Worm (Caenorhabditis elegans) whole organism, L2 larva: ENCODE data around the gene H03A11.2.

Experiments
- C34F6.9 ChIP-seq: fragments of 150-350 bp; optimal IDR thresholded peaks from 2 replicates; lab custom pipeline; 2014; ENCODE audit warnings: missing biosample characterization, missing genetic modification characterization
- F13H6.1 ChIP-seq: sonication (generic microtip); optimal IDR thresholded peaks from 2 replicates; lab custom pipeline; 2016; ENCODE audit warnings: missing genetic modification characterization, missing compliant biosample characterization
- R02D3.7 ChIP-seq: fragments of 150-350 bp; optimal IDR thresholded peaks from 2 replicates; lab custom pipeline; 2014; ENCODE audit warnings: missing biosample characterization, missing genetic modification characterization
- Y55F3AM.14 ChIP-seq: fragments of 200-800 bp; sonication (Bioruptor generic); optimal IDR thresholded peaks from 2 replicates; lab custom pipeline; 2018; ENCODE audit warnings: mild to moderate bottlenecking, missing genetic modification characterization, missing compliant biosample characterization
- ZK546.5 ChIP-seq: sonication (generic microtip); optimal IDR thresholded peaks from 2 replicates; lab custom pipeline; 2017; ENCODE audit warnings: missing biosample characterization, missing genetic modification characterization
- alr-1 ChIP-seq: fragments of 150-350 bp; optimal IDR thresholded peaks from 2 replicates; lab custom pipeline; 2014; ENCODE audit warnings: missing biosample characterization, missing genetic modification characterization
- aly-2 ChIP-seq: fragments of 150-350 bp; optimal IDR thresholded peaks from 2 replicates; lab custom pipeline; 2014; ENCODE audit warnings: missing biosample characterization, missing genetic modification characterization
- ama-1 ChIP-seq: fragments of 150-350 bp; optimal IDR thresholded peaks from 2 replicates; lab custom pipeline; 2018; ENCODE audit warnings: inconsistent platforms
- blmp-1 ChIP-seq: sonication (generic microtip); optimal IDR thresholded peaks from 2 replicates; lab custom pipeline; 2017; ENCODE audit warnings: missing genetic modification characterization, mild to moderate bottlenecking, missing compliant biosample characterization, antibody characterized with exemption, moderate library complexity; ENCODE audit not compliant: insufficient read depth
- ceh-16 ChIP-seq: fragments of 150-350 bp; optimal IDR thresholded peaks from 2 replicates; lab custom pipeline; 2014; ENCODE audit warnings: missing biosample characterization, missing genetic modification characterization
- ceh-82 ChIP-seq: fragments of 150-350 bp; optimal IDR thresholded peaks from 2 replicates; lab custom pipeline; 2014; ENCODE audit warnings: missing biosample characterization, missing genetic modification characterization
- crh-2 ChIP-seq: sonication (generic microtip); optimal IDR thresholded peaks from 2 replicates; lab custom pipeline; 2017; ENCODE audit warnings: missing biosample characterization, missing genetic modification characterization
- dmd-4 ChIP-seq: sonication (generic microtip); optimal IDR thresholded peaks from 2 replicates; lab custom pipeline; 2017; ENCODE audit warnings: missing biosample characterization, missing genetic modification characterization
- egl-27 ChIP-seq: sonication (generic microtip); optimal IDR thresholded peaks from 3 replicates; lab custom pipeline; 2017; ENCODE audit warnings: missing biosample characterization, missing genetic modification reagents, missing genetic modification characterization
- elt-1 ChIP-seq: fragments of 150-350 bp; optimal IDR thresholded peaks from 2 replicates; lab custom pipeline; 2014; ENCODE audit warnings: missing biosample characterization, missing genetic modification characterization
- elt-3 ChIP-seq: sonication (generic microtip); optimal IDR thresholded peaks from 2 replicates; lab custom pipeline; 2017; ENCODE audit warnings: missing biosample characterization, missing genetic modification characterization
- fos-1 ChIP-seq: fragments of 150-350 bp; optimal IDR thresholded peaks from 2 replicates; lab custom pipeline; 2014; ENCODE audit warnings: missing biosample characterization, missing genetic modification characterization
- gmeb-1 ChIP-seq: fragments of 150-350 bp; optimal IDR thresholded peaks from 2 replicates; lab custom pipeline; 2014; ENCODE audit warnings: missing biosample characterization, missing genetic modification characterization
- lin-13 ChIP-seq: fragments of 150-350 bp; optimal IDR thresholded peaks from 2 replicates; lab custom pipeline; 2014; ENCODE audit warnings: missing biosample characterization, missing genetic modification reagents, missing genetic modification characterization
- lin-39 ChIP-seq: fragments of 150-350 bp; optimal IDR thresholded peaks from 2 replicates; lab custom pipeline; 2014; ENCODE audit warnings: missing biosample characterization, missing genetic modification reagents, missing genetic modification characterization
- lsy-2 ChIP-seq, 2 experiments: fragments of 150-350 bp in 1 of 2; sonication (generic microtip) in 1 of 2; optimal IDR thresholded peaks; 2 replicates each; lab custom pipeline; 2014 to 2017; ENCODE audit warnings: missing biosample characterization in 2 of 2, missing genetic modification characterization in 2 of 2
- mbf-1 ChIP-seq: sonication (generic microtip); optimal IDR thresholded peaks from 2 replicates; lab custom pipeline; 2017; ENCODE audit warnings: missing biosample characterization, missing genetic modification characterization
- nhr-10 ChIP-seq: sonication (generic microtip); optimal IDR thresholded peaks from 2 replicates; lab custom pipeline; 2017; ENCODE audit warnings: missing biosample characterization, missing genetic modification characterization
- nhr-11 ChIP-seq: fragments of 150-350 bp; optimal IDR thresholded peaks from 2 replicates; lab custom pipeline; 2014; ENCODE audit warnings: missing biosample characterization, missing genetic modification characterization
- nhr-129 ChIP-seq: fragments of 150-350 bp; optimal IDR thresholded peaks from 2 replicates; lab custom pipeline; 2014; ENCODE audit warnings: missing biosample characterization, missing genetic modification characterization
- nhr-21 ChIP-seq: fragments of 150-350 bp; optimal IDR thresholded peaks from 2 replicates; lab custom pipeline; 2014; ENCODE audit warnings: missing biosample characterization, missing genetic modification characterization
- nhr-237 ChIP-seq: fragments of 150-350 bp; optimal IDR thresholded peaks from 2 replicates; lab custom pipeline; 2014; ENCODE audit warnings: missing biosample characterization, missing genetic modification characterization
- nhr-25 ChIP-seq: fragments of 150-350 bp; sonication (generic microtip); optimal IDR thresholded peaks from 3 replicates; lab custom pipeline; 2014; ENCODE audit warnings: missing biosample characterization, missing genetic modification characterization
- nhr-6 ChIP-seq: fragments of 150-350 bp; optimal IDR thresholded peaks from 2 replicates; lab custom pipeline; 2014; ENCODE audit warnings: missing biosample characterization, missing genetic modification characterization
- nhr-77 ChIP-seq: fragments of 150-350 bp; optimal IDR thresholded peaks from 2 replicates; lab custom pipeline; 2014; ENCODE audit warnings: missing biosample characterization, missing genetic modification characterization
- peb-1 ChIP-seq: fragments of 150-350 bp; optimal IDR thresholded peaks from 2 replicates; lab custom pipeline; 2014; ENCODE audit warnings: missing biosample characterization, missing genetic modification characterization
- sem-4 ChIP-seq: fragments of 150-350 bp; optimal IDR thresholded peaks from 2 replicates; lab custom pipeline; 2014; ENCODE audit warnings: missing biosample characterization, missing genetic modification reagents, missing genetic modification characterization
- skn-1 ChIP-seq: sonication (generic microtip); optimal IDR thresholded peaks from 2 replicates; lab custom pipeline; 2017; ENCODE audit warnings: missing biosample characterization, missing genetic modification characterization
- sma-3 ChIP-seq: sonication (generic microtip); optimal IDR thresholded peaks from 2 replicates; lab custom pipeline; 2016; ENCODE audit warnings: missing genetic modification reagents, missing genetic modification characterization, missing compliant biosample characterization
- sma-9 ChIP-seq, 2 experiments: fragments of 150-350 bp in 1 of 2; sonication (generic microtip) in 1 of 2; optimal IDR thresholded peaks; 2 replicates each; lab custom pipeline; 2014 to 2016; ENCODE audit warnings: missing genetic modification characterization in 2 of 2, mild to moderate bottlenecking in 1 of 2, missing biosample characterization in 1 of 2, missing compliant biosample characterization in 1 of 2, missing genetic modification reagents in 1 of 2, moderate library complexity in 1 of 2
- snpc-4 ChIP-seq: fragments of 150-350 bp; optimal IDR thresholded peaks from 2 replicates; lab custom pipeline; 2014; ENCODE audit warnings: missing biosample characterization, missing genetic modification characterization
- unc-39 ChIP-seq: fragments of 150-350 bp; optimal IDR thresholded peaks from 2 replicates; lab custom pipeline; 2014; ENCODE audit warnings: missing biosample characterization, missing genetic modification characterization
- unc-55 ChIP-seq: fragments of 150-350 bp; sonication (generic microtip); optimal IDR thresholded peaks from 3 replicates; lab custom pipeline; 2014; ENCODE audit warnings: missing biosample characterization, missing genetic modification reagents, missing genetic modification characterization
- unc-62 ChIP-seq: fragments of 150-350 bp; optimal IDR thresholded peaks from 2 replicates; lab custom pipeline; 2014; ENCODE audit warnings: missing biosample characterization, missing genetic modification reagents, missing genetic modification characterization
- ztf-1 ChIP-seq: fragments of 200-800 bp; sonication (Bioruptor generic); conservative IDR thresholded peaks from 2 replicates; pipeline ENCODE4 v1.3.6; 2022; ENCODE audit warnings: missing genetic modification characterization, missing compliant biosample characterization
- ztf-4 ChIP-seq: fragments of 150-350 bp; optimal IDR thresholded peaks from 2 replicates; lab custom pipeline; 2014; ENCODE audit warnings: missing biosample characterization, missing genetic modification characterization

Gene H03A11.2

ce11 chrX:15221865-15222551 is 8.4 kb downstream of the H03A11.2 start:
- TF ChIP-seq nhr-11 (tag; lab: Kevin White, UChicago) (no peak), ceh-16 (tag; lab: Kevin White, UChicago) (no peak), sma-3 (GFP tag; lab: Kevin White, UChicago) (no peak), fos-1 (tag; lab: Kevin White, UChicago) (peak; percentile 41), mbf-1 (no peak), nhr-25 (no peak), ama-1 (no peak), F13H6.1 (tag; lab: Kevin White, UChicago) (peak; percentile 23), lin-39 (tag; lab: Kevin White, UChicago) (no peak), nhr-129 (peak; percentile 14), gmeb-1 (no peak), dmd-4 (tag; lab: Kevin White, UChicago) (no peak), snpc-4 (tag; lab: Kevin White, UChicago) (no peak), nhr-6 (tag; lab: Kevin White, UChicago) (no peak), Y55F3AM.14 (GFP tag; lab: Kevin White, UChicago) (no peak), nhr-10 (tag; lab: Kevin White, UChicago) (no peak), egl-27 (no peak)

DNA sequence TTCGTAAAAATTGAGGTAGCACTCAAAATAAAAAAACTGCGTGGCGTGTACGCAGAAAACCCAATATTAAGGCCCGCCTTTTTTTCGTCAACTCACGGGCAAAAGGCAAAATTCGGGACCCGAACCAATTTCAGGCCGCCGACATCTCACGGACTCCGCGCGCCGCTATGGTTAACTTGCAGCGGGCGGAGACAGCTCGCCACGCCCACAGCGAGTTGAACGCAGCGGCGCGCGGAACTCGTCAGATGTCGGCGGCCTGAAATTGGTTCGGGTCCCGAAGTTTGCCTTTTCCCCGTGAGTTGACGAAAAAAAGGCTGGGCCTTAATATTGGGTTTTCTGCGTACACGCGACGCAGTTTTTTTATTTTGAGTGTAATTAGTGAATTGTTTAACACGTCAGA is 9.3 kb downstream of the H03A11.2 start:
- TF ChIP-seq skn-1, result no peak
- TF ChIP-seq blmp-1, result no peak
- no peak for TF ChIP-seq Y55F3AM.14 (GFP tag; lab: Kevin White, UChicago)

ce11 chrX:15215272-15215671 is 15.2 kb downstream of the H03A11.2 start:
- TF ChIP-seq peb-1 (tag; lab: Kevin White, UChicago), result no peak
- TF ChIP-seq nhr-6 (tag; lab: Kevin White, UChicago), result no peak
- no peak for TF ChIP-seq Y55F3AM.14 (GFP tag; lab: Kevin White, UChicago)
- TF ChIP-seq ceh-16 (tag; lab: Kevin White, UChicago), result no peak
- peak; percentile 1 for TF ChIP-seq unc-55 (GFP tag; lab: Kevin White, UChicago)
- TF ChIP-seq sma-9 (GFP tag; optimal IDR thresholded peaks at IDR 0.05; lab: Kevin White, UChicago), result peak; percentile 21
- TF ChIP-seq sma-9 (tag; optimal IDR thresholded peaks at IDR 0.05; lab: Kevin White, UChicago), result no peak
- TF ChIP-seq unc-62, result no peak

- TF ChIP-seq nhr-129 (no peak), blmp-1 (no peak), nhr-25 (no peak), lin-13 (no peak), unc-62 (no peak), aly-2 (no peak), ceh-82 (tag; lab: Kevin White, UChicago) (no peak), lin-39 (tag; lab: Kevin White, UChicago) (no peak)
These were observed 17.1 kb downstream of the H03A11.2 start, which contains the start of the genes H03A11.13 and famk-1 for ce11 chrX:15213182-15213829. TSS of gene H03A11.13 (minus strand) at chrX:15213232. TSS of gene famk-1 (minus strand) at chrX:15213259.

- TF ChIP-seq alr-1 (tag; lab: Kevin White, UChicago), result no peak
- peak; percentile 66 for TF ChIP-seq nhr-21 (tag; lab: Kevin White, UChicago)
- no peak for TF ChIP-seq R02D3.7
- no peak for TF ChIP-seq C34F6.9 (tag; lab: Kevin White, UChicago)
- TF ChIP-seq blmp-1, result no peak
- TF ChIP-seq crh-2 (tag; lab: Kevin White, UChicago), result peak; percentile 17
- no peak for TF ChIP-seq elt-1
- no peak for TF ChIP-seq ztf-4 (tag; lab: Kevin White, UChicago)
- TF ChIP-seq unc-39 (tag; lab: Kevin White, UChicago), result no peak
- no peak for TF ChIP-seq peb-1 (tag; lab: Kevin White, UChicago)
- no peak for TF ChIP-seq ceh-82 (tag; lab: Kevin White, UChicago)
- peak; percentile 59 for TF ChIP-seq gmeb-1
- no peak for TF ChIP-seq ZK546.5 (tag; lab: Kevin White, UChicago)
- peak in 1 of 2 experiments; percentile 61 for TF ChIP-seq lsy-2 (tag; optimal IDR thresholded peaks at IDR 0.05; lab: Kevin White, UChicago)
- no peak for TF ChIP-seq dmd-4 (tag; lab: Kevin White, UChicago)
- peak; percentile 65 for TF ChIP-seq unc-55 (GFP tag; lab: Kevin White, UChicago)
- TF ChIP-seq unc-62, result no peak
- no peak for TF ChIP-seq ama-1
- TF ChIP-seq nhr-77 (tag; lab: Kevin White, UChicago), result peak; percentile 15
- TF ChIP-seq ztf-1 (GFP tag; lab: Robert Waterston, UW), result no peak
- TF ChIP-seq nhr-237, result no peak
- no peak for TF ChIP-seq ceh-16 (tag; lab: Kevin White, UChicago)
- TF ChIP-seq sem-4 (tag; lab: Kevin White, UChicago), result peak; percentile 26
- no peak for TF ChIP-seq skn-1
- TF ChIP-seq egl-27, result peak; percentile 46
- TF ChIP-seq nhr-11 (tag; lab: Kevin White, UChicago), result no peak
- TF ChIP-seq elt-3, result no peak
- no peak for TF ChIP-seq mbf-1
- TF ChIP-seq nhr-129, result peak; percentile 51
- TF ChIP-seq nhr-10 (tag; lab: Kevin White, UChicago), result no peak
- peak; percentile 48 for TF ChIP-seq fos-1 (tag; lab: Kevin White, UChicago)
- peak; percentile 48 for TF ChIP-seq Y55F3AM.14 (GFP tag; lab: Kevin White, UChicago)
These were observed 29.7 kb downstream of the H03A11.2 start for ce11 chrX:15200720-15201119.
